Fruit fly (Drosophila melanogaster): ENCODE measurements around the gene Gr28a.

- TF ChIP-seq jim (GFP tag; optimal IDR thresholded peaks at IDR 0.05) (no peak), GATAd (GFP tag; optimal IDR thresholded peaks at IDR 0.05) (no peak), Jra (GFP tag; optimal IDR thresholded peaks at IDR 0.05) (no peak), Myc (optimal IDR thresholded peaks at IDR 0.05) (no peak), Hnf4 (GFP tag; optimal IDR thresholded peaks at IDR 0.05) (no peak), ey (GFP tag; optimal IDR thresholded peaks at IDR 0.05) (no peak)
Observed at dm6 chr2L:7427067-7427785, 26.8 kb downstream of the Gr28a start.
